Fruit fly (Drosophila melanogaster) whole organism, embryonic: ENCODE measurements around the gene RapGAP1.

ENCODE experiments used
- Abd-B ChIP-seq: fragments of 200-800 bp; sonication (Bioruptor generic); optimal IDR thresholded peaks from 2 replicates; lab custom pipeline; 2018; ENCODE audit warnings: missing biosample characterization, mild to moderate bottlenecking, missing genetic modification characterization, moderate library complexity
- Asciz ChIP-seq: fragments of 200-800 bp; sonication (Bioruptor generic); optimal IDR thresholded peaks from 2 replicates; lab custom pipeline; 2017; ENCODE audit warnings: missing biosample characterization, mild to moderate bottlenecking, missing genetic modification characterization, missing genetic modification reagents
- CG10274 ChIP-seq: fragments of 200-800 bp; sonication (Bioruptor generic); optimal IDR thresholded peaks from 3 replicates; lab custom pipeline; 2017; ENCODE audit warnings: missing biosample characterization, mild to moderate bottlenecking, missing genetic modification characterization
- CG10654 ChIP-seq: fragments of 200-800 bp; sonication (Bioruptor generic); optimal IDR thresholded peaks from 2 replicates; lab custom pipeline; 2016; ENCODE audit warnings: missing biosample characterization, missing genetic modification characterization
- CG11723 ChIP-seq: fragments of 200-800 bp; sonication (Bioruptor generic); optimal IDR thresholded peaks from 2 replicates; lab custom pipeline; 2017; ENCODE audit warnings: missing biosample characterization, mild to moderate bottlenecking, missing genetic modification characterization
- CG13123 ChIP-seq: fragments of 200-800 bp; sonication (Bioruptor generic); optimal IDR thresholded peaks from 2 replicates; lab custom pipeline; 2016; ENCODE audit warnings: missing biosample characterization, missing genetic modification characterization
- CG14667 ChIP-seq: fragments of 200-800 bp; sonication (Bioruptor generic); IDR thresholded peaks from 2 replicates; pipeline ENCODE4 v1.3.6; 2022; ENCODE audit warnings: missing biosample characterization, missing genetic modification characterization
- CG15514 ChIP-seq: fragments of 200-800 bp; sonication (Bioruptor generic); optimal IDR thresholded peaks from 3 replicates; lab custom pipeline; 2017; ENCODE audit warnings: missing biosample characterization, missing genetic modification characterization, mild to moderate bottlenecking, moderate library complexity, missing genetic modification reagents
- CG16863 ChIP-seq: fragments of 200-800 bp; sonication (Bioruptor generic); optimal IDR thresholded peaks from 3 replicates; lab custom pipeline; 2016; ENCODE audit warnings: missing biosample characterization, missing genetic modification characterization
- CG2202 ChIP-seq: fragments of 200-800 bp; sonication (Bioruptor generic); optimal IDR thresholded peaks from 2 replicates; lab custom pipeline; 2018; ENCODE audit warnings: missing biosample characterization, mild to moderate bottlenecking, missing genetic modification characterization
- CG30020 ChIP-seq: fragments of 200-800 bp; optimal IDR thresholded peaks from 2 replicates; lab custom pipeline; 2019; ENCODE audit warnings: missing biosample characterization, mild to moderate bottlenecking, missing genetic modification characterization, moderate library complexity
- CG32532 ChIP-seq: fragments of 200-800 bp; sonication (Bioruptor generic); IDR thresholded peaks from 2 replicates; pipeline ENCODE4 v1.3.6; 2022; ENCODE audit warnings: missing biosample characterization, missing genetic modification characterization
- CG32772 ChIP-seq: fragments of 200-800 bp; sonication (Bioruptor generic); IDR thresholded peaks from 2 replicates; pipeline ENCODE4 v1.3.6; 2022; ENCODE audit warnings: missing biosample characterization, missing genetic modification characterization
- CG4360 ChIP-seq: fragments of 200-800 bp; sonication (Bioruptor generic); IDR thresholded peaks from 2 replicates; pipeline ENCODE4 v1.3.6; 2022; ENCODE audit warnings: missing biosample characterization, missing genetic modification characterization
- CG4617 ChIP-seq: fragments of 200-800 bp; sonication (Bioruptor generic); optimal IDR thresholded peaks from 3 replicates; lab custom pipeline; 2016; ENCODE audit warnings: missing biosample characterization, missing genetic modification characterization, borderline replicate concordance
- CG7372 ChIP-seq: fragments of 200-800 bp; sonication (Bioruptor generic); IDR thresholded peaks from 2 replicates; pipeline ENCODE4 v1.3.6; 2022; ENCODE audit warnings: missing biosample characterization, missing genetic modification characterization
- CG7963 ChIP-seq: fragments of 200-800 bp; sonication (Bioruptor generic); IDR thresholded peaks from 3 replicates; pipeline ENCODE4 v1.3.6; 2022; ENCODE audit warnings: missing biosample characterization, missing genetic modification characterization; ENCODE audit not compliant: partially characterized antibody
- CG8089 ChIP-seq: fragments of 200-800 bp; sonication (Bioruptor generic); optimal IDR thresholded peaks from 3 replicates; lab custom pipeline; 2016; ENCODE audit warnings: missing biosample characterization, missing genetic modification characterization
- CG9437 ChIP-seq: fragments of 200-800 bp; sonication (Bioruptor generic); optimal IDR thresholded peaks from 2 replicates; lab custom pipeline; 2018; ENCODE audit warnings: missing biosample characterization, mild to moderate bottlenecking, missing genetic modification characterization
- CG9797 ChIP-seq: fragments of 200-800 bp; sonication (Bioruptor generic); optimal IDR thresholded peaks from 3 replicates; lab custom pipeline; 2018; ENCODE audit warnings: missing biosample characterization, mild to moderate bottlenecking, missing genetic modification characterization
- CkIIα-i1 ChIP-seq: fragments of 200-800 bp; sonication (Bioruptor generic); IDR thresholded peaks from 2 replicates; pipeline ENCODE4 v1.3.6; 2022; ENCODE audit warnings: missing biosample characterization, missing genetic modification characterization
- Dek ChIP-seq: fragments of 200-800 bp; sonication (Bioruptor generic); optimal IDR thresholded peaks from 3 replicates; lab custom pipeline; 2019; ENCODE audit warnings: missing biosample characterization, mild to moderate bottlenecking, missing genetic modification characterization, moderate library complexity
- Dip3 ChIP-seq: fragments of 200-800 bp; sonication (Bioruptor generic); optimal IDR thresholded peaks from 3 replicates; lab custom pipeline; 2016; ENCODE audit warnings: missing biosample characterization, missing genetic modification characterization
- Dll ChIP-seq: fragments of 200-800 bp; sonication (Bioruptor generic); IDR thresholded peaks from 4 replicates; pipeline ENCODE4 v1.3.6; 2022; ENCODE audit warnings: missing biosample characterization, missing genetic modification characterization; ENCODE audit not compliant: partially characterized antibody
- ERR ChIP-seq: fragments of 200-800 bp; sonication (Bioruptor generic); optimal IDR thresholded peaks from 2 replicates; lab custom pipeline; 2016; ENCODE audit warnings: missing biosample characterization, missing genetic modification characterization
- H15 ChIP-seq: fragments of 200-800 bp; sonication (Bioruptor generic); IDR thresholded peaks from 3 replicates; pipeline ENCODE4 v1.3.6; 2022; ENCODE audit warnings: missing biosample characterization, missing genetic modification characterization
- MESR4 ChIP-seq: fragments of 200-800 bp; sonication (Bioruptor generic); optimal IDR thresholded peaks from 2 replicates; lab custom pipeline; 2018; ENCODE audit warnings: missing biosample characterization, mild to moderate bottlenecking, missing genetic modification characterization, moderate library complexity
- Rx ChIP-seq: fragments of 200-800 bp; sonication (Bioruptor generic); IDR thresholded peaks from 2 replicates; pipeline ENCODE4 v1.3.6; 2022; ENCODE audit warnings: missing biosample characterization, missing genetic modification characterization
- Side ChIP-seq: fragments of 200-800 bp; sonication (Bioruptor generic); optimal IDR thresholded peaks from 2 replicates; lab custom pipeline; 2016; ENCODE audit warnings: missing biosample characterization, missing genetic modification characterization
- al ChIP-seq: fragments of 200-800 bp; sonication (Bioruptor generic); IDR thresholded peaks from 2 replicates; pipeline ENCODE4 v1.3.6; 2022; ENCODE audit warnings: missing biosample characterization, missing genetic modification characterization
- amos ChIP-seq: fragments of 200-800 bp; sonication (Bioruptor generic); IDR thresholded peaks from 2 replicates; pipeline ENCODE4 v1.3.6; 2022; ENCODE audit warnings: missing biosample characterization, missing genetic modification characterization; ENCODE audit not compliant: partially characterized antibody
- bbx ChIP-seq: fragments of 200-800 bp; sonication (Bioruptor generic); IDR thresholded peaks from 2 replicates; pipeline ENCODE4 v1.3.6; 2022; ENCODE audit warnings: missing biosample characterization, missing genetic modification characterization; ENCODE audit not compliant: partially characterized antibody
- ewg ChIP-seq: fragments of 200-800 bp; sonication (Bioruptor generic); optimal IDR thresholded peaks from 3 replicates; lab custom pipeline; 2017; ENCODE audit warnings: mild to moderate bottlenecking, missing biosample characterization, missing genetic modification reagents, missing genetic modification characterization
- fru ChIP-seq: fragments of >200 bp; optimal IDR thresholded peaks from 2 replicates; lab custom pipeline; 2017
- hb ChIP-seq: fragments of 200-800 bp; sonication (Bioruptor generic); IDR thresholded peaks from 3 replicates; pipeline ENCODE4 v1.3.6; 2022; ENCODE audit warnings: missing biosample characterization, missing genetic modification characterization; ENCODE audit not compliant: partially characterized antibody
- jigr1 ChIP-seq: fragments of 200-800 bp; sonication (Bioruptor generic); IDR thresholded peaks from 3 replicates; pipeline ENCODE4 v1.3.6; 2022; ENCODE audit warnings: missing biosample characterization, missing genetic modification characterization
- jing ChIP-seq: fragments of 200-800 bp; sonication (Bioruptor generic); optimal IDR thresholded peaks from 2 replicates; lab custom pipeline; 2018; ENCODE audit warnings: missing biosample characterization, mild to moderate bottlenecking, missing genetic modification characterization
- lilli ChIP-seq: fragments of 200-800 bp; sonication (Bioruptor generic); optimal IDR thresholded peaks from 3 replicates; lab custom pipeline; 2016; ENCODE audit warnings: missing biosample characterization, missing genetic modification characterization
- lov ChIP-seq, 2 experiments: fragments of 200-800 bp in 1 of 2; fragments of >200 bp in 1 of 2; sonication (Bioruptor generic) in 1 of 2; IDR thresholded peaks in 1 of 2; optimal IDR thresholded peaks in 1 of 2; 2 replicates in 1 of 2; 3 replicates in 1 of 2; pipeline versions ENCODE4 v1.3.6 to Lab custom; 2017 to 2022; ENCODE audit warnings: missing biosample characterization in 1 of 2, missing genetic modification characterization in 1 of 2
- luna ChIP-seq: fragments of 200-800 bp; sonication (Bioruptor generic); optimal IDR thresholded peaks from 2 replicates; lab custom pipeline; 2016; ENCODE audit warnings: missing biosample characterization, missing genetic modification characterization
- nau ChIP-seq: fragments of 200-800 bp; sonication (Bioruptor generic); optimal IDR thresholded peaks from 3 replicates; lab custom pipeline; 2017; ENCODE audit warnings: missing biosample characterization, mild to moderate bottlenecking, missing genetic modification characterization, missing genetic modification reagents
- nom ChIP-seq: fragments of 200-800 bp; sonication (Bioruptor generic); optimal IDR thresholded peaks from 2 replicates; lab custom pipeline; 2017; ENCODE audit warnings: missing biosample characterization, missing genetic modification characterization, mild to moderate bottlenecking, moderate library complexity, missing genetic modification reagents
- rib ChIP-seq: fragments of 200-800 bp; sonication (Bioruptor generic); IDR thresholded peaks from 2 replicates; pipeline ENCODE4 v1.3.6; 2022; ENCODE audit warnings: missing biosample characterization, missing genetic modification characterization
- salm ChIP-seq: fragments of 200-800 bp; sonication (Bioruptor generic); optimal IDR thresholded peaks from 2 replicates; lab custom pipeline; 2018; ENCODE audit warnings: missing biosample characterization, mild to moderate bottlenecking, missing genetic modification characterization
- sr ChIP-seq: fragments of 200-800 bp; sonication (Bioruptor generic); IDR thresholded peaks from 3 replicates; pipeline ENCODE4 v1.3.6; 2022; ENCODE audit warnings: missing biosample characterization, missing genetic modification characterization
- tgo ChIP-seq: fragments of 200-800 bp; sonication (Bioruptor generic); IDR thresholded peaks from 3 replicates; pipeline ENCODE4 v1.3.6; 2022; ENCODE audit warnings: missing biosample characterization, missing genetic modification characterization
- tna ChIP-seq: fragments of 200-800 bp; sonication (Bioruptor generic); IDR thresholded peaks from 2 replicates; pipeline ENCODE4 v1.3.6; 2022; ENCODE audit warnings: missing biosample characterization, missing genetic modification characterization; ENCODE audit not compliant: partially characterized antibody
- wor ChIP-seq: fragments of 200-800 bp; sonication (Bioruptor generic); IDR thresholded peaks from 2 replicates; pipeline ENCODE4 v1.3.6; 2022; ENCODE audit warnings: missing biosample characterization, missing genetic modification characterization
- zf30C ChIP-seq: fragments of 200-800 bp; sonication (Bioruptor generic); optimal IDR thresholded peaks from 3 replicates; lab custom pipeline; 2018; ENCODE audit warnings: missing biosample characterization, mild to moderate bottlenecking, missing genetic modification characterization

RapGAP1 gene

DNA sequence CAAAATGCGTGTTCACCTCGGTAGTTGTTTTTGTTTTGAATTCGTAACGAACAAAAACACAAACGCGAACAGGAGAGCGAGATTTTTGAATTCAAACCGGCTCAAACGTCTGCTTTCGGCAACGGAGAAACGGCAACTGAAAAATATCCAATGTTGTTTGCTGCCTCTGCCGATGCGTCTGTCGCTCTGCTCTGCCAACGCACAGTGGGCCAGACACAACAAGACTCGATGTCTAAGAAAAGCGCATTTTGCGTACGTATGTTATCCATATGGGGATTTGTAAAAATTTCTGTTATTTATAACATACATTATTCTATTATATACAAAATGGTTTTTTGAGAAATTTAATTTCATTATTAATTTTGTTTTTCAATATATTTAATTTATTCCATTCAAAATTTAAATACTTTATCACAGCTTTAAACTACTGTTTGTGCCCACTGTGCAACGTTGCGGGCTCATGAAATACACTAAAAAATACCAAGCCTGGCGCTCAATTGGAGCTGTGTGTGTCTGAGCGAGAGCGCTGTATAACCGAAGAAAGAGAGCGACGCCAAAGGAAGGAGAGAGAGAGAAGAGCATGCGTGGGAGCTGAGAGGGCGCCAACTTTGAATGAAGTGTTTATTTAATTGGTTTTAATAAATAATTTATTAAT is 48.2 kb downstream of the RapGAP1 start (continued):
- TF ChIP-seq H15 (GFP tag; lab: Robert Waterston, UW) (peak; percentile 94), CG10274 (GFP tag; lab: Kevin White, UChicago) (peak; percentile 92), CG32532 (GFP tag; lab: Robert Waterston, UW) (peak; percentile 97), CG8089 (GFP tag; lab: Kevin White, UChicago) (peak; percentile 72), Dip3 (GFP tag; lab: Kevin White, UChicago) (peak; percentile 65), rib (peak; percentile 95), ERR (peak; percentile 68), MESR4 (GFP tag; lab: Kevin White, UChicago) (peak; percentile 57), lilli (GFP tag; lab: Kevin White, UChicago) (peak; percentile 96), CG4617 (peak; percentile 95), zf30C (GFP tag; lab: Kevin White, UChicago) (peak; percentile 27), CG13123 (GFP tag; lab: Kevin White, UChicago) (peak; percentile 91), jigr1 (GFP tag; lab: Robert Waterston, UW) (peak; percentile 95), Rx (peak; percentile 92), CG10654 (peak; percentile 98), Dll (peak; percentile 62; the same call in 2 of the 4 replicates), hb (GFP tag; lab: Robert Waterston, UW) (peak; percentile 75), CG7963 (no peak), fru (lab: Kevin White, UChicago) (no peak), Abd-B (GFP tag; lab: Kevin White, UChicago) (peak; percentile 98), CG9437 (peak; percentile 96), Dek (tag; lab: Kevin White, UChicago) (peak; percentile 98), lov (optimal IDR thresholded peaks at IDR 0.05; lab: Kevin White, UChicago) (no peak), lov (GFP tag; IDR thresholded peaks at IDR 0.05; lab: Robert Waterston, UW) (peak; percentile 92), amos (peak; percentile 45; the same call in 1 of the 2 replicates), jing (GFP tag; lab: Kevin White, UChicago) (peak; percentile 90), CG4360 (peak; percentile 63), CG30020 (tag; lab: Kevin White, UChicago) (peak; percentile 91), CG7372 (GFP tag; lab: Robert Waterston, UW) (peak; percentile 98), Side (GFP tag; lab: Kevin White, UChicago) (peak; percentile 53), CkIIα-i1 (GFP tag; lab: Robert Waterston, UW) (peak; percentile 74), CG2202 (peak; percentile 96), nom (GFP tag; lab: Kevin White, UChicago) (peak; percentile 97), nau (GFP tag; lab: Kevin White, UChicago) (peak; percentile 97), Asciz (GFP tag; lab: Kevin White, UChicago) (peak; percentile 98), luna (peak; percentile 52), salm (peak; percentile 98), tgo (GFP tag; lab: Robert Waterston, UW) (peak; percentile 98), sr (GFP tag; lab: Robert Waterston, UW) (peak; percentile 89), al (GFP tag; lab: Robert Waterston, UW) (peak; percentile 96), CG32772 (GFP tag; lab: Robert Waterston, UW) (peak; percentile 96), CG16863 (peak; percentile 79), bbx (GFP tag; lab: Robert Waterston, UW) (peak; percentile 63; the same call in 1 of the 2 replicates), CG9797 (GFP tag; lab: Kevin White, UChicago) (peak; percentile 83), CG14667 (GFP tag; lab: Robert Waterston, UW) (peak; percentile 94), tna (GFP tag; lab: Robert Waterston, UW) (peak; percentile 45; the same call in 1 of the 2 replicates), CG11723 (GFP tag; lab: Kevin White, UChicago) (peak; percentile 97), wor (GFP tag; lab: Robert Waterston, UW) (peak; percentile 96), ewg (GFP tag; lab: Kevin White, UChicago) (peak; percentile 98), CG15514 (GFP tag; lab: Kevin White, UChicago) (peak; percentile 93)
